Fruit fly (Drosophila melanogaster) whole organism, embryonic: Measurements from ENCODE around the gene CG7182.
A peak's percentile ranks its signal among the peaks of the same experiment; 100 is the strongest.

Experiments
- CG10431 ChIP-seq: fragments of 200-800 bp; sonication (Bioruptor generic); optimal IDR thresholded peaks from 3 replicates; lab custom pipeline; 2018; ENCODE audit warnings: missing biosample characterization, mild to moderate bottlenecking, missing genetic modification characterization
- CG11723 ChIP-seq: fragments of 200-800 bp; sonication (Bioruptor generic); optimal IDR thresholded peaks from 2 replicates; lab custom pipeline; 2017; ENCODE audit warnings: missing biosample characterization, mild to moderate bottlenecking, missing genetic modification characterization
- CG13775 ChIP-seq: fragments of 200-800 bp; sonication (Bioruptor generic); optimal IDR thresholded peaks from 3 replicates; lab custom pipeline; 2017; ENCODE audit warnings: missing biosample characterization, mild to moderate bottlenecking, missing genetic modification characterization
- CG14441 ChIP-seq: fragments of 200-800 bp; sonication (Bioruptor generic); IDR thresholded peaks from 2 replicates; pipeline ENCODE4 v1.3.6; 2022; ENCODE audit warnings: missing biosample characterization, missing genetic modification characterization
- CG15073 ChIP-seq: fragments of 200-800 bp; sonication (Bioruptor generic); optimal IDR thresholded peaks from 2 replicates; lab custom pipeline; 2016; ENCODE audit warnings: missing biosample characterization, missing genetic modification characterization
- CG16863 ChIP-seq: fragments of 200-800 bp; sonication (Bioruptor generic); optimal IDR thresholded peaks from 3 replicates; lab custom pipeline; 2016; ENCODE audit warnings: missing biosample characterization, missing genetic modification characterization
- CG18262 ChIP-seq: fragments of 200-800 bp; optimal IDR thresholded peaks from 3 replicates; lab custom pipeline; 2019; ENCODE audit warnings: missing biosample characterization, mild to moderate bottlenecking, missing genetic modification characterization, moderate library complexity
- CG18476 ChIP-seq: fragments of 200-800 bp; sonication (Bioruptor generic); optimal IDR thresholded peaks from 2 replicates; lab custom pipeline; 2016; ENCODE audit warnings: missing biosample characterization, mild to moderate bottlenecking, missing genetic modification characterization
- CG3163 ChIP-seq: fragments of 200-800 bp; sonication (Bioruptor generic); optimal IDR thresholded peaks from 3 replicates; lab custom pipeline; 2016; ENCODE audit warnings: missing biosample characterization, missing genetic modification characterization
- CG3407 ChIP-seq: fragments of 200-800 bp; sonication (Bioruptor generic); optimal IDR thresholded peaks from 2 replicates; lab custom pipeline; 2018; ENCODE audit warnings: missing biosample characterization, mild to moderate bottlenecking, missing genetic modification characterization
- CG4424 ChIP-seq: fragments of 200-800 bp; sonication (Bioruptor generic); optimal IDR thresholded peaks from 3 replicates; lab custom pipeline; 2016; ENCODE audit warnings: missing biosample characterization, missing genetic modification characterization
- CG6683 ChIP-seq: fragments of 200-800 bp; sonication (Bioruptor generic); optimal IDR thresholded peaks from 2 replicates; lab custom pipeline; 2017; ENCODE audit warnings: missing biosample characterization, mild to moderate bottlenecking, missing genetic modification characterization, missing genetic modification reagents
- CG6765 ChIP-seq: fragments of 200-800 bp; sonication (Bioruptor generic); optimal IDR thresholded peaks from 3 replicates; lab custom pipeline; 2017; ENCODE audit warnings: missing biosample characterization, mild to moderate bottlenecking, missing genetic modification characterization
- CG6813 ChIP-seq: fragments of 200-800 bp; sonication (Bioruptor generic); optimal IDR thresholded peaks from 2 replicates; lab custom pipeline; 2017; ENCODE audit warnings: missing biosample characterization, missing genetic modification characterization, mild to moderate bottlenecking, moderate library complexity, missing genetic modification reagents
- CG8359 ChIP-seq: fragments of 200-800 bp; sonication (Bioruptor generic); optimal IDR thresholded peaks from 2 replicates; lab custom pipeline; 2017; ENCODE audit warnings: missing biosample characterization, mild to moderate bottlenecking, missing genetic modification characterization, borderline replicate concordance
- CG9215 ChIP-seq: fragments of 200-800 bp; sonication (Bioruptor generic); IDR thresholded peaks from 2 replicates; pipeline ENCODE4 v1.3.6; 2022; ENCODE audit warnings: missing biosample characterization, missing genetic modification characterization
- Dbx ChIP-seq: fragments of 200-800 bp; sonication (Bioruptor generic); IDR thresholded peaks from 3 replicates; pipeline ENCODE4 v1.3.6; 2022; ENCODE audit warnings: missing biosample characterization, missing genetic modification characterization
- Dll ChIP-seq: fragments of 200-800 bp; sonication (Bioruptor generic); IDR thresholded peaks from 4 replicates; pipeline ENCODE4 v1.3.6; 2022; ENCODE audit warnings: missing biosample characterization, missing genetic modification characterization; ENCODE audit not compliant: partially characterized antibody
- E2f2 ChIP-seq: fragments of 200-800 bp; sonication (Bioruptor generic); IDR thresholded peaks from 2 replicates; pipeline ENCODE4 v1.3.6; 2022; ENCODE audit warnings: missing biosample characterization, missing genetic modification characterization
- Fer3 ChIP-seq: fragments of 200-800 bp; sonication (Bioruptor generic); optimal IDR thresholded peaks from 2 replicates; lab custom pipeline; 2018; ENCODE audit warnings: missing biosample characterization, mild to moderate bottlenecking, missing genetic modification characterization, moderate library complexity
- MTF-1 ChIP-seq: fragments of 200-800 bp; sonication (Bioruptor generic); optimal IDR thresholded peaks from 2 replicates; lab custom pipeline; 2018; ENCODE audit warnings: missing biosample characterization, mild to moderate bottlenecking, missing genetic modification characterization, borderline replicate concordance
- Mrtf ChIP-seq: fragments of 200-800 bp; sonication (Bioruptor generic); IDR thresholded peaks from 3 replicates; pipeline ENCODE4 v1.3.6; 2022; ENCODE audit warnings: missing biosample characterization, missing genetic modification characterization
- NC2β ChIP-seq: fragments of 200-800 bp; sonication (Bioruptor generic); optimal IDR thresholded peaks from 2 replicates; lab custom pipeline; 2016; ENCODE audit warnings: missing biosample characterization, missing genetic modification characterization
- Oaz ChIP-seq: fragments of 200-800 bp; sonication (Bioruptor generic); IDR thresholded peaks from 2 replicates; pipeline ENCODE4 v1.3.6; 2022; ENCODE audit warnings: missing biosample characterization, missing genetic modification characterization
- Ssrp ChIP-seq: fragments of 200-800 bp; sonication (Bioruptor generic); optimal IDR thresholded peaks from 2 replicates; lab custom pipeline; 2018; ENCODE audit warnings: missing biosample characterization, mild to moderate bottlenecking, missing genetic modification characterization, moderate library complexity
- Vsx1 ChIP-seq: fragments of 200-800 bp; sonication (Bioruptor generic); optimal IDR thresholded peaks from 2 replicates; lab custom pipeline; 2017; ENCODE audit warnings: missing biosample characterization, mild to moderate bottlenecking, missing genetic modification characterization, missing genetic modification reagents
- bsh ChIP-seq, 2 experiments: fragments of 200-800 bp; sonication (Bioruptor generic); optimal IDR thresholded peaks; 2 replicates each; lab custom pipeline; 2017 to 2018; ENCODE audit warnings: mild to moderate bottlenecking in 2 of 2, missing biosample characterization in 2 of 2, missing genetic modification characterization in 2 of 2, moderate library complexity in 1 of 2
- chn ChIP-seq: fragments of 200-800 bp; sonication (Bioruptor generic); optimal IDR thresholded peaks from 2 replicates; lab custom pipeline; 2016; ENCODE audit warnings: missing biosample characterization, missing genetic modification characterization
- corto ChIP-seq: fragments of 200-800 bp; sonication (Bioruptor generic); optimal IDR thresholded peaks from 2 replicates; lab custom pipeline; 2016; ENCODE audit warnings: missing biosample characterization, mild to moderate bottlenecking, missing genetic modification characterization, moderate library complexity
- croc ChIP-seq: fragments of 200-800 bp; sonication (Bioruptor generic); conservative IDR thresholded peaks from 3 replicates; pipeline ENCODE4 v1.3.6; 2022; ENCODE audit warnings: missing biosample characterization, missing genetic modification characterization
- emc ChIP-seq: fragments of 200-800 bp; sonication (Bioruptor generic); optimal IDR thresholded peaks from 2 replicates; lab custom pipeline; 2016; ENCODE audit warnings: missing biosample characterization, missing genetic modification characterization
- ewg ChIP-seq: fragments of 200-800 bp; sonication (Bioruptor generic); optimal IDR thresholded peaks from 3 replicates; lab custom pipeline; 2017; ENCODE audit warnings: mild to moderate bottlenecking, missing biosample characterization, missing genetic modification reagents, missing genetic modification characterization
- exex ChIP-seq: fragments of 200-800 bp; sonication (Bioruptor generic); optimal IDR thresholded peaks from 4 replicates; lab custom pipeline; 2018; ENCODE audit warnings: missing biosample characterization, mild to moderate bottlenecking, missing genetic modification characterization, moderate library complexity
- gsb ChIP-seq: fragments of 200-800 bp; sonication (Bioruptor generic); IDR thresholded peaks from 2 replicates; pipeline ENCODE4 v1.3.6; 2022; ENCODE audit warnings: missing biosample characterization, missing genetic modification characterization
- hkb ChIP-seq, 2 experiments: fragments of 200-800 bp in 1 of 2; fragments of >200 bp in 1 of 2; sonication (Bioruptor generic) in 1 of 2; IDR thresholded peaks in 1 of 2; optimal IDR thresholded peaks in 1 of 2; 2 replicates each; pipeline versions ENCODE4 v1.3.6 to Lab custom; 2017 to 2022; ENCODE audit warnings: missing biosample characterization in 1 of 2, missing genetic modification characterization in 1 of 2
- kay ChIP-seq: fragments of 200-800 bp; sonication (Bioruptor generic); optimal IDR thresholded peaks from 2 replicates; lab custom pipeline; 2016; ENCODE audit warnings: missing biosample characterization, missing genetic modification characterization
- nerfin-1 ChIP-seq: fragments of 200-800 bp; sonication (Bioruptor generic); optimal IDR thresholded peaks from 3 replicates; lab custom pipeline; 2019; ENCODE audit warnings: missing biosample characterization, mild to moderate bottlenecking, missing genetic modification characterization, moderate library complexity
- onecut ChIP-seq: fragments of 200-800 bp; sonication (Bioruptor generic); IDR thresholded peaks from 2 replicates; pipeline ENCODE4 v1.3.6; 2022; ENCODE audit warnings: missing biosample characterization, missing genetic modification characterization
- pan ChIP-seq, 4 experiments: fragments of >200 bp in 3 of 4; fragments of 200-800 bp in 1 of 4; sonication (Bioruptor generic) in 1 of 4; optimal IDR thresholded peaks in 3 of 4; IDR thresholded peaks in 1 of 4; 2 replicates each; pipeline versions ENCODE4 v1.3.6 to Lab custom; 2017 to 2022; ENCODE audit warnings: missing biosample characterization in 2 of 4, missing genetic modification characterization in 2 of 4, mixed read lengths in 1 of 4
- pfk ChIP-seq: fragments of 200-800 bp; sonication (Bioruptor generic); optimal IDR thresholded peaks from 2 replicates; lab custom pipeline; 2018; ENCODE audit warnings: missing biosample characterization, mild to moderate bottlenecking, missing genetic modification characterization, moderate library complexity
- sc ChIP-seq, 3 experiments: fragments of >200 bp in 2 of 3; fragments of 200-800 bp in 1 of 3; sonication (Bioruptor generic) in 1 of 3; optimal IDR thresholded peaks; 2 replicates in 2 of 3; 3 replicates in 1 of 3; lab custom pipeline; 2017; ENCODE audit warnings: mild to moderate bottlenecking in 1 of 3, missing biosample characterization in 1 of 3, missing genetic modification characterization in 1 of 3, missing genetic modification reagents in 1 of 3
- sens ChIP-seq: fragments of 200-800 bp; sonication (Bioruptor generic); peaks from one replicate; lab custom pipeline; 2016; ENCODE audit warnings: missing biosample characterization, missing genetic modification characterization
- sens-2 ChIP-seq: fragments of 200-800 bp; sonication (Bioruptor generic); IDR thresholded peaks from 2 replicates; pipeline ENCODE4 v1.3.6; 2022; ENCODE audit warnings: missing biosample characterization, missing genetic modification characterization
- sisA ChIP-seq: fragments of 200-800 bp; sonication (Bioruptor generic); IDR thresholded peaks from 2 replicates; pipeline ENCODE4 v1.3.6; 2022; ENCODE audit warnings: missing biosample characterization, missing genetic modification characterization
- slbo ChIP-seq: fragments of 200-800 bp; sonication (Bioruptor generic); IDR thresholded peaks from 2 replicates; pipeline ENCODE4 v1.3.6; 2022; ENCODE audit warnings: missing biosample characterization, missing genetic modification characterization
- stwl ChIP-seq: fragments of 200-800 bp; sonication (Bioruptor generic); optimal IDR thresholded peaks from 3 replicates; lab custom pipeline; 2018; ENCODE audit warnings: missing biosample characterization, mild to moderate bottlenecking, missing genetic modification characterization, moderate library complexity

The CG7182 gene

dm6 chr3L:8299224-8300130, 46.7 kb downstream of the CG7182 start, which contains the start of the genes Arl5 and CG13671 (continued):
- TF ChIP-seq CG9215, result peak; percentile 71
- peak; percentile 49 for TF ChIP-seq ewg (GFP tag; lab: Kevin White, UChicago)
- no peak for TF ChIP-seq CG6765 (GFP tag; lab: Kevin White, UChicago)
- TF ChIP-seq sens-2 (GFP tag; lab: Robert Waterston, UW), result 0 out of 2 replicates have a peak, but pooled peaks have one; percentile 17
- peak; percentile 72 for TF ChIP-seq CG18476 (GFP tag; lab: Kevin White, UChicago)
- TF ChIP-seq CG8359 (GFP tag; lab: Kevin White, UChicago), result no peak
- TF ChIP-seq Mrtf (GFP tag; lab: Robert Waterston, UW), result peak; percentile 75
- peak; percentile 74 for TF ChIP-seq kay (GFP tag; lab: Kevin White, UChicago)
- TF ChIP-seq NC2β (GFP tag; lab: Kevin White, UChicago), result peak; percentile 48
- TF ChIP-seq CG6683, result peak; percentile 43
- TF ChIP-seq CG3407, result peak; percentile 57
- no peak for TF ChIP-seq hkb (optimal IDR thresholded peaks at IDR 0.05; lab: Kevin White, UChicago)
- TF ChIP-seq hkb (GFP tag; IDR thresholded peaks at IDR 0.05; lab: Robert Waterston, UW), result peak; percentile 73
- TF ChIP-seq croc, result peak; percentile 44
- TF ChIP-seq CG6813 (GFP tag; lab: Kevin White, UChicago), result peak; percentile 21
- TF ChIP-seq pan (optimal IDR thresholded peaks at IDR 0.05; lab: Kevin White, UChicago), result no peak
- TF ChIP-seq pan (GFP tag; optimal IDR thresholded peaks at IDR 0.05 in 1 of 2, IDR thresholded peaks at IDR 0.05 in 1 of 2), result peak in 1 of 2 experiments; percentile 81
- no peak for TF ChIP-seq gsb
- peak; percentile 73 for TF ChIP-seq Fer3 (tag; lab: Kevin White, UChicago)
- TF ChIP-seq CG11723, result peak; percentile 45
- no peak for TF ChIP-seq CG10431 (GFP tag; lab: Kevin White, UChicago)
- TF ChIP-seq Dbx, result peak; percentile 85
- peak; percentile 91 for TF ChIP-seq stwl
- peak; percentile 76 for TF ChIP-seq CG18262 (tag; lab: Kevin White, UChicago)
- no peak for TF ChIP-seq pfk (GFP tag; lab: Kevin White, UChicago)
- no peak for TF ChIP-seq corto
- peak; percentile 54 for TF ChIP-seq CG16863 (GFP tag; lab: Kevin White, UChicago)
- TF ChIP-seq CG3163 (GFP tag; lab: Kevin White, UChicago), result peak; percentile 60
- TF ChIP-seq CG13775 (GFP tag; lab: Kevin White, UChicago), result peak; percentile 81
- peak; percentile 85 for TF ChIP-seq sisA (GFP tag; lab: Robert Waterston, UW)
- TF ChIP-seq E2f2 (GFP tag; lab: Robert Waterston, UW), result peak; percentile 73
- peak; percentile 86 for TF ChIP-seq Dll (GFP tag; lab: Robert Waterston, UW)
- no peak for TF ChIP-seq nerfin-1 (tag; lab: Kevin White, UChicago)
- TF ChIP-seq chn, result peak; percentile 78
- TF ChIP-seq exex (tag; lab: Kevin White, UChicago), result peak; percentile 85
- no peak for TF ChIP-seq MTF-1 (GFP tag; lab: Kevin White, UChicago)
- TF ChIP-seq Oaz (GFP tag; lab: Robert Waterston, UW), result 0 out of 2 replicates have a peak, but pooled peaks have one; percentile 30
- TF ChIP-seq Vsx1 (GFP tag; lab: Kevin White, UChicago), result peak; percentile 99
- peak; percentile 74 for TF ChIP-seq CG14441 (GFP tag; lab: Robert Waterston, UW)
- peak; percentile 23 for TF ChIP-seq CG15073 (GFP tag; lab: Kevin White, UChicago)
- TF ChIP-seq sens (GFP tag; lab: Kevin White, UChicago), result peak; percentile 95
- no peak for TF ChIP-seq emc (GFP tag; lab: Kevin White, UChicago)
- TF ChIP-seq Ssrp, result peak; percentile 73
- peak; percentile 83 for TF ChIP-seq CG4424 (GFP tag; lab: Kevin White, UChicago)
- peak; percentile 92 for TF ChIP-seq slbo (GFP tag; lab: Robert Waterston, UW)
- TF ChIP-seq sc (optimal IDR thresholded peaks at IDR 0.05; lab: Kevin White, UChicago), result no peak
- TF ChIP-seq sc (GFP tag; optimal IDR thresholded peaks at IDR 0.05; lab: Kevin White, UChicago), result peak; percentile 61
- TF ChIP-seq bsh (GFP tag; optimal IDR thresholded peaks at IDR 0.05; lab: Kevin White, UChicago), result peak in 1 of 2 experiments; percentile 83
- no peak for TF ChIP-seq onecut (GFP tag; lab: Robert Waterston, UW)
